Worm (Caenorhabditis elegans): ENCODE results near the gene cpg-2.
"Not testable (repeated sequence)": the region's sequence is repeated elsewhere in the genome, so short reads cannot be mapped to it uniquely, and the experiment has no call there.

The cpg-2 gene

ce11 chrIII:7103940-7104440 is at the start of gene cpg-2:
Gene cpg-2 (minus strand): TSS chrIII:7103990.
- TF ChIP-seq unc-62 (GFP tag; optimal IDR thresholded peaks at IDR 0.05), result no peak

ce11 chrIII:7152569-7152968 is 48.8 kb upstream of the cpg-2 start:
- TF ChIP-seq unc-62 (GFP tag; optimal IDR thresholded peaks at IDR 0.05), result no peak

ce11 chrIII:7150162-7150561 is 46.4 kb upstream of the cpg-2 start:
- TF ChIP-seq unc-62 (GFP tag; optimal IDR thresholded peaks at IDR 0.05), result no peak

- no peak for TF ChIP-seq unc-62 (GFP tag; optimal IDR thresholded peaks at IDR 0.05)
Measured at ce11 chrIII:7148191-7148590, 44.4 kb upstream of the cpg-2 start.

ce11 chrIII:7146341-7146740 is 42.6 kb upstream of the cpg-2 start:
- TF ChIP-seq unc-62 (GFP tag; optimal IDR thresholded peaks at IDR 0.05), result no peak

- TF ChIP-seq unc-62 (GFP tag; optimal IDR thresholded peaks at IDR 0.05), result no peak
Measured at ce11 chrIII:7144749-7145148, 41.0 kb upstream of the cpg-2 start, which contains the start of gene glr-2. Gene glr-2 (minus strand): TSS chrIII:7144959.

ce11 chrIII:7142172-7142601 is 38.4 kb upstream of the cpg-2 start:
- no peak for TF ChIP-seq unc-62 (GFP tag; optimal IDR thresholded peaks at IDR 0.05)

- no peak for TF ChIP-seq unc-62 (GFP tag; optimal IDR thresholded peaks at IDR 0.05)
Measured at ce11 chrIII:7141285-7141715, 37.5 kb upstream of the cpg-2 start.

ce11 chrIII:7140228-7140710 is 36.5 kb upstream of the cpg-2 start:
- TF ChIP-seq unc-62 (GFP tag; optimal IDR thresholded peaks at IDR 0.05), result no peak

ce11 chrIII:7138178-7138577 is 34.4 kb upstream of the cpg-2 start, which contains the start of gene B0280.11:
Gene B0280.11 (minus strand): TSS chrIII:7138278.
- no peak for TF ChIP-seq unc-62 (GFP tag; optimal IDR thresholded peaks at IDR 0.05)

ce11 chrIII:7136015-7136414 is 32.2 kb upstream of the cpg-2 start, which contains the start of gene B0280.17:
Gene B0280.17 (minus strand): TSS chrIII:7136115.
- TF ChIP-seq unc-62 (GFP tag; optimal IDR thresholded peaks at IDR 0.05), result no peak

- no peak for TF ChIP-seq unc-62 (GFP tag; optimal IDR thresholded peaks at IDR 0.05)
Measured at ce11 chrIII:7133559-7133958, 29.8 kb upstream of the cpg-2 start, which contains the start of the genes pot-1 and ggtb-1. Gene pot-1 (minus strand): TSS chrIII:7133678. Gene ggtb-1 (plus strand): TSS chrIII:7133766.

ce11 chrIII:7128601-7129000 is 24.8 kb upstream of the cpg-2 start, which contains the start of gene viro-2:
Gene viro-2 (plus strand): TSS chrIII:7128901.
- TF ChIP-seq unc-62 (GFP tag; optimal IDR thresholded peaks at IDR 0.05), result not testable (repeated sequence)

ce11 chrIII:7124364-7124763 is 20.6 kb upstream of the cpg-2 start, which contains the start of gene B0280.2:
Gene B0280.2 (plus strand): TSS chrIII:7124664.
- no peak for TF ChIP-seq unc-62 (GFP tag; optimal IDR thresholded peaks at IDR 0.05)

ce11 chrIII:7122860-7123259 is 19.1 kb upstream of the cpg-2 start, which contains the start of the genes B0280.9 and rpia-1:
Gene B0280.9 (minus strand): TSS chrIII:7122895.
Gene rpia-1 (plus strand): TSS chrIII:7123128.
- no peak for TF ChIP-seq unc-62 (GFP tag; optimal IDR thresholded peaks at IDR 0.05)

ce11 chrIII:7120477-7120876 is 16.7 kb upstream of the cpg-2 start:
- no peak for TF ChIP-seq unc-62 (GFP tag; optimal IDR thresholded peaks at IDR 0.05)

ce11 chrIII:7116615-7117252 is 12.9 kb upstream of the cpg-2 start:
- TF ChIP-seq unc-62 (GFP tag; optimal IDR thresholded peaks at IDR 0.05), result no peak

Data from whole organism, dauer.